Fruit fly (Drosophila melanogaster) whole organism, wandering third instar larva: ENCODE data around the gene CG8664.

Source experiments
- Abd-B ChIP-seq: fragments of >200 bp; optimal IDR thresholded peaks from 2 replicates; lab custom pipeline; 2017; ENCODE audit warnings: missing biosample characterization, missing genetic modification characterization
- CG32264 ChIP-seq: fragments of 200-800 bp; sonication (Bioruptor generic); optimal IDR thresholded peaks from 2 replicates; lab custom pipeline; 2016; ENCODE audit warnings: missing biosample characterization, missing genetic modification characterization
- CG9705 ChIP-seq: fragments of 200-800 bp; sonication (Bioruptor generic); optimal IDR thresholded peaks from 2 replicates; lab custom pipeline; 2018; ENCODE audit warnings: missing biosample characterization, mild to moderate bottlenecking, missing genetic modification characterization
- CrebA ChIP-seq: fragments of 200-800 bp; sonication (Bioruptor generic); optimal IDR thresholded peaks from 2 replicates; lab custom pipeline; 2016; ENCODE audit warnings: missing biosample characterization, mild to moderate bottlenecking, missing genetic modification characterization, borderline replicate concordance
- Dfd ChIP-seq: fragments of >200 bp; optimal IDR thresholded peaks from 2 replicates; lab custom pipeline; 2017; ENCODE audit warnings: missing biosample characterization, missing genetic modification characterization
- Dif ChIP-seq: fragments of 200-275, 200-300 bp; sonication (Bioruptor generic); optimal IDR thresholded peaks from 2 replicates; lab custom pipeline; 2018; ENCODE audit warnings: missing biosample characterization, missing genetic modification characterization; ENCODE audit not compliant: partially characterized antibody
- GATAd ChIP-seq: sonication (Bioruptor generic); optimal IDR thresholded peaks from 2 replicates; lab custom pipeline; 2016; ENCODE audit warnings: missing biosample characterization, missing genetic modification characterization
- HLH106 ChIP-seq: fragments of 200-800 bp; optimal IDR thresholded peaks from 3 replicates; lab custom pipeline; 2019; ENCODE audit warnings: missing biosample characterization, mild to moderate bottlenecking, missing genetic modification characterization, moderate library complexity
- Hnf4 ChIP-seq: fragments of 200-800 bp; sonication (Bioruptor generic); optimal IDR thresholded peaks from 2 replicates; lab custom pipeline; 2016; ENCODE audit warnings: missing biosample characterization, mild to moderate bottlenecking, missing genetic modification characterization
- Hr78 ChIP-seq: fragments of >200 bp; optimal IDR thresholded peaks from 2 replicates; lab custom pipeline; 2017; ENCODE audit warnings: missing biosample characterization, missing genetic modification characterization
- Hr83 ChIP-seq: fragments of 200-300 bp; sonication (Bioruptor generic); optimal IDR thresholded peaks from 2 replicates; lab custom pipeline; 2016; ENCODE audit warnings: missing biosample characterization, mild to moderate bottlenecking, missing genetic modification characterization, moderate library complexity; ENCODE audit not compliant: poor library complexity, severe bottlenecking
- Jra ChIP-seq: sonication (Bioruptor generic); optimal IDR thresholded peaks from 2 replicates; lab custom pipeline; 2016; ENCODE audit warnings: missing biosample characterization, missing genetic modification characterization
- Mio ChIP-seq: sonication (Bioruptor generic); optimal IDR thresholded peaks from 2 replicates; lab custom pipeline; 2016; ENCODE audit warnings: missing biosample characterization, missing genetic modification characterization
- Myc ChIP-seq: fragments of >200 bp; optimal IDR thresholded peaks from 2 replicates; lab custom pipeline; 2017
- N ChIP-seq: fragments of >200 bp; optimal IDR thresholded peaks from 2 replicates; lab custom pipeline; 2018; ENCODE audit warnings: missing biosample characterization, missing external identifiers, missing genetic modification characterization
- OdsH ChIP-seq: fragments of 200-800 bp; sonication (Bioruptor generic); optimal IDR thresholded peaks from 2 replicates; lab custom pipeline; 2016; ENCODE audit warnings: missing biosample characterization, mild to moderate bottlenecking, missing genetic modification characterization
- Rel ChIP-seq, 2 experiments: fragments of 200-800 bp; sonication (Bioruptor generic) in 1 of 2; optimal IDR thresholded peaks; 2 replicates in 1 of 2; 3 replicates in 1 of 2; lab custom pipeline; 2016 to 2019; ENCODE audit warnings: mild to moderate bottlenecking in 2 of 2, missing biosample characterization in 2 of 2, missing genetic modification characterization in 2 of 2, moderate library complexity in 1 of 2
- Sp1 ChIP-seq: fragments of 200-800 bp; sonication (Bioruptor generic); optimal IDR thresholded peaks from 3 replicates; lab custom pipeline; 2019; ENCODE audit warnings: missing biosample characterization, mild to moderate bottlenecking, missing genetic modification characterization, moderate library complexity
- Vsx2 ChIP-seq: fragments of 200-300, 225-300 bp; sonication (Bioruptor generic); optimal IDR thresholded peaks from 2 replicates; lab custom pipeline; 2018; ENCODE audit warnings: missing biosample characterization, missing genetic modification characterization; ENCODE audit not compliant: partially characterized antibody
- br ChIP-seq: fragments of 200-800 bp; sonication (Bioruptor generic); optimal IDR thresholded peaks from 2 replicates; lab custom pipeline; 2016; ENCODE audit warnings: missing biosample characterization, missing genetic modification characterization
- brk ChIP-seq: fragments of 200-800 bp; sonication (Bioruptor generic); optimal IDR thresholded peaks from 2 replicates; lab custom pipeline; 2016; ENCODE audit warnings: missing biosample characterization, mild to moderate bottlenecking, missing genetic modification characterization
- dl ChIP-seq, 2 experiments: fragments of 175-275, 200-275 bp in 1 of 2; fragments of 200-275 bp in 1 of 2; sonication (Bioruptor generic); optimal IDR thresholded peaks; lab custom pipeline; 2018; ENCODE audit warnings: mild to moderate bottlenecking in 2 of 2, missing biosample characterization in 2 of 2, missing genetic modification characterization in 2 of 2, moderate library complexity in 2 of 2; ENCODE audit not compliant: partially characterized antibody in 2 of 2, insufficient read depth in 1 of 2
- dmrt93B ChIP-seq: fragments of 200-800 bp; sonication (Bioruptor generic); optimal IDR thresholded peaks from 2 replicates; lab custom pipeline; 2018; ENCODE audit warnings: missing biosample characterization, mild to moderate bottlenecking, missing genetic modification characterization
- dsf ChIP-seq: sonication (Bioruptor generic); optimal IDR thresholded peaks from 2 replicates; lab custom pipeline; 2016; ENCODE audit warnings: missing biosample characterization, missing genetic modification characterization, borderline replicate concordance
- ey ChIP-seq: fragments of 200-800 bp; sonication (Bioruptor generic); optimal IDR thresholded peaks from 2 replicates; lab custom pipeline; 2016; ENCODE audit warnings: missing biosample characterization, missing genetic modification characterization
- foxo ChIP-seq, 2 experiments: fragments of 200-800 bp; sonication (Bioruptor generic); optimal IDR thresholded peaks; 2 replicates in 1 of 2; 3 replicates in 1 of 2; lab custom pipeline; 2016 to 2017; ENCODE audit warnings: missing biosample characterization in 2 of 2, missing genetic modification characterization in 2 of 2
- fru ChIP-seq: fragments of 200-800 bp; sonication (Bioruptor generic); optimal IDR thresholded peaks from 3 replicates; lab custom pipeline; 2016; ENCODE audit warnings: missing biosample characterization, mild to moderate bottlenecking, missing genetic modification characterization
- h ChIP-seq: fragments of 200-800 bp; sonication (Bioruptor generic); optimal IDR thresholded peaks from 3 replicates; lab custom pipeline; 2016; ENCODE audit warnings: missing biosample characterization, mild to moderate bottlenecking, missing genetic modification characterization
- jim ChIP-seq: fragments of 175-275, 200-325 bp; sonication (Bioruptor generic); optimal IDR thresholded peaks from 2 replicates; lab custom pipeline; 2016; ENCODE audit warnings: missing biosample characterization, mild to moderate bottlenecking, missing genetic modification characterization
- lola ChIP-seq: fragments of >200 bp; optimal IDR thresholded peaks from 2 replicates; lab custom pipeline; 2017; ENCODE audit warnings: missing biosample characterization, missing genetic modification characterization
- pan ChIP-seq: fragments of >200 bp; optimal IDR thresholded peaks from 2 replicates; lab custom pipeline; 2017
- psq ChIP-seq: fragments of 200-800 bp; sonication (Bioruptor generic); optimal IDR thresholded peaks from 3 replicates; lab custom pipeline; 2017; ENCODE audit warnings: missing biosample characterization, mild to moderate bottlenecking, missing genetic modification characterization, moderate library complexity
- rgr ChIP-seq: fragments of 200-800 bp; sonication (Bioruptor generic); optimal IDR thresholded peaks from 3 replicates; lab custom pipeline; 2016; ENCODE audit warnings: missing biosample characterization, mild to moderate bottlenecking, missing genetic modification characterization
- sage ChIP-seq: fragments of 200-800 bp; sonication (Bioruptor generic); optimal IDR thresholded peaks from 2 replicates; lab custom pipeline; 2016; ENCODE audit warnings: missing biosample characterization, mild to moderate bottlenecking, missing genetic modification characterization
- sv ChIP-seq: fragments of 200-800 bp; sonication (Bioruptor generic); optimal IDR thresholded peaks from 3 replicates; lab custom pipeline; 2016; ENCODE audit warnings: missing biosample characterization, missing genetic modification characterization
- tai ChIP-seq: sonication (Bioruptor generic); optimal IDR thresholded peaks from 2 replicates; lab custom pipeline; 2016; ENCODE audit warnings: missing biosample characterization, missing genetic modification characterization
- usp ChIP-seq: fragments of >200 bp; optimal IDR thresholded peaks from 2 replicates; lab custom pipeline; 2017; ENCODE audit warnings: missing biosample characterization, missing genetic modification characterization
- woc ChIP-seq: sonication (Bioruptor generic); optimal IDR thresholded peaks from 2 replicates; lab custom pipeline; 2016; ENCODE audit warnings: missing biosample characterization, mild to moderate bottlenecking, missing genetic modification characterization

CG8664 gene

DNA sequence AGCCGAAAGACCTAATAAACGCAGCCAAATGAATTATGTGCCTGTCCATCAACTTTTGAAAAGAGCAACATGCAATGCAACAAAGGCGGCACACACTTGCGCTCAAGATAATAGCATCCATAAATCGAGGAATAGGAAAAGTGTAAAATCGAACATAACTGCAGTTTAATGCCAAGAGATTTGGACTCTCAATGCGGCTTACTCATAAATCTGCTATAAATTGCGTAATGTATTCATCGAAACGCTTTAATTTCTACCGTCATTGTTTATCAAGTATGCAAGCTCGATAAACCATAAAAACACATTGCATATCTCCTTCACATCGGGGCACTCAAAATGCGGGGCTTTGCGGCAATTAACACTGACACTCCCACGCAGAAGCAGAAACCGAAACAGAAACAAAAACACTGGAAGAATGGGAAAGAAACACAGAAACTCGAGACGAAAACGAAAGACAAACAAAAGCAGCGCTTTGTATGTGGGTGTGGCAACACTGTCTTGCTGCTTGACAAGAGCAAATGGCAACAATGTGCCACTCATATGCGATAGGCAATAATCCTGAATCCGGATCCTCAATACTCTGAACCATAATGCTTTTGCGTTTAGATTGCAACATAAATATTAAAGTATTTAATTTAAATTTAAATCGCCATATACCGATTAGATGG lies 15.5 kb upstream of the CG8664 start:
- no peak for TF ChIP-seq brk (GFP tag; lab: Kevin White, UChicago)
- no peak for TF ChIP-seq dl (GFP tag; optimal IDR thresholded peaks at IDR 0.05; lab: Kevin White, UChicago; ENCODE audit: insufficient read depth in 1 of 2, partially characterized antibody in 2 of 2)
- peak; percentile 29 for TF ChIP-seq rgr (GFP tag; lab: Kevin White, UChicago)
- no peak for TF ChIP-seq Myc (lab: Kevin White, UChicago)
- peak; percentile 4 for TF ChIP-seq Sp1 (GFP tag; lab: Kevin White, UChicago)
- TF ChIP-seq h (GFP tag; lab: Kevin White, UChicago): peak; percentile 26
- no peak for TF ChIP-seq dsf (GFP tag; lab: Kevin White, UChicago)
- TF ChIP-seq psq: peak; percentile 74
- no peak for TF ChIP-seq CG32264
- TF ChIP-seq woc: no peak
- TF ChIP-seq Hnf4: peak; percentile 47
- peak; percentile 48 for TF ChIP-seq OdsH (GFP tag; lab: Kevin White, UChicago)
- TF ChIP-seq Abd-B: no peak
- peak; percentile 29 for TF ChIP-seq ey (GFP tag; lab: Kevin White, UChicago)
- TF ChIP-seq HLH106 (tag; lab: Kevin White, UChicago): peak; percentile 30
- peak in 1 of 2 experiments; percentile 41 for TF ChIP-seq foxo (GFP tag; optimal IDR thresholded peaks at IDR 0.05; lab: Kevin White, UChicago)

dm6 chrX:17297070-17297689 lies 14.7 kb upstream of the CG8664 start:
- TF ChIP-seq Dfd (GFP tag; lab: Kevin White, UChicago): no peak
- no peak for TF ChIP-seq jim (GFP tag; lab: Kevin White, UChicago)
- peak; percentile 74 for TF ChIP-seq br (GFP tag; lab: Kevin White, UChicago)
- TF ChIP-seq tai (GFP tag; lab: Kevin White, UChicago): peak; percentile 19
- TF ChIP-seq Jra (GFP tag; lab: Kevin White, UChicago): no peak
- peak; percentile 81 for TF ChIP-seq fru (GFP tag; lab: Kevin White, UChicago)
- TF ChIP-seq pan (lab: Kevin White, UChicago): no peak
- TF ChIP-seq h (GFP tag; lab: Kevin White, UChicago): peak; percentile 67
- peak in 1 of 2 experiments; percentile 76 for TF ChIP-seq foxo (GFP tag; optimal IDR thresholded peaks at IDR 0.05; lab: Kevin White, UChicago)
- TF ChIP-seq Abd-B: no peak
- TF ChIP-seq Myc (lab: Kevin White, UChicago): no peak
- peak; percentile 8 for TF ChIP-seq dsf (GFP tag; lab: Kevin White, UChicago)
- no peak for TF ChIP-seq N (GFP tag; lab: Kevin White, UChicago)
- TF ChIP-seq dmrt93B (GFP tag; lab: Kevin White, UChicago): peak; percentile 55
- TF ChIP-seq sage (GFP tag; lab: Kevin White, UChicago): no peak
- TF ChIP-seq dl (GFP tag; optimal IDR thresholded peaks at IDR 0.05; lab: Kevin White, UChicago; ENCODE audit: insufficient read depth in 1 of 2, partially characterized antibody in 2 of 2): no peak
- no peak for TF ChIP-seq GATAd (GFP tag; lab: Kevin White, UChicago)
- TF ChIP-seq lola (GFP tag; lab: Kevin White, UChicago): no peak
- peak; percentile 62 for TF ChIP-seq rgr (GFP tag; lab: Kevin White, UChicago)
- TF ChIP-seq HLH106 (tag; lab: Kevin White, UChicago): peak; percentile 71
- TF ChIP-seq brk (GFP tag; lab: Kevin White, UChicago): peak; percentile 40
- no peak for TF ChIP-seq sv
- no peak for TF ChIP-seq Rel (GFP tag; optimal IDR thresholded peaks at IDR 0.05; lab: Kevin White, UChicago)
- no peak for TF ChIP-seq Rel (tag; optimal IDR thresholded peaks at IDR 0.05; lab: Kevin White, UChicago)
- TF ChIP-seq OdsH (GFP tag; lab: Kevin White, UChicago): peak; percentile 64
- no peak for TF ChIP-seq Hr83 (GFP tag; lab: Kevin White, UChicago)
- TF ChIP-seq Vsx2 (GFP tag; lab: Kevin White, UChicago): no peak
- peak; percentile 19 for TF ChIP-seq Hnf4
- TF ChIP-seq Mio (GFP tag; lab: Kevin White, UChicago): peak; percentile 13
- peak; percentile 64 for TF ChIP-seq Sp1 (GFP tag; lab: Kevin White, UChicago)
- peak; percentile 33 for TF ChIP-seq CG32264
- no peak for TF ChIP-seq usp (GFP tag; lab: Kevin White, UChicago)
- TF ChIP-seq CrebA (GFP tag; lab: Kevin White, UChicago): no peak
- no peak for TF ChIP-seq CG9705 (GFP tag; lab: Kevin White, UChicago)
- no peak for TF ChIP-seq Hr78
- peak; percentile 68 for TF ChIP-seq ey (GFP tag; lab: Kevin White, UChicago)
- peak; percentile 64 for TF ChIP-seq psq
- TF ChIP-seq woc: peak; percentile 79
- no peak for TF ChIP-seq Dif (GFP tag; lab: Kevin White, UChicago)
